Fruit fly (Drosophila melanogaster) whole organism, embryonic: Measurements from ENCODE around the gene ClpP.
A peak's percentile ranks its signal among the peaks of the same experiment; 100 is the strongest.

ENCODE experiments used
- CG10565 ChIP-seq: fragments of 200-800 bp; sonication (Bioruptor generic); optimal IDR thresholded peaks from 3 replicates; lab custom pipeline; 2016; ENCODE audit warnings: missing biosample characterization, mild to moderate bottlenecking, missing genetic modification characterization
- CG12744 ChIP-seq: fragments of 200-800 bp; sonication (Bioruptor generic); optimal IDR thresholded peaks from 2 replicates; lab custom pipeline; 2016; ENCODE audit warnings: missing biosample characterization, missing genetic modification characterization
- CG13123 ChIP-seq: fragments of 200-800 bp; sonication (Bioruptor generic); optimal IDR thresholded peaks from 2 replicates; lab custom pipeline; 2016; ENCODE audit warnings: missing biosample characterization, missing genetic modification characterization
- CG13296 ChIP-seq: fragments of 200-800 bp; sonication (Bioruptor generic); optimal IDR thresholded peaks from 3 replicates; lab custom pipeline; 2018; ENCODE audit warnings: missing biosample characterization, mild to moderate bottlenecking, missing genetic modification characterization
- CG14965 ChIP-seq: fragments of 200-800 bp; sonication (Bioruptor generic); optimal IDR thresholded peaks from 2 replicates; lab custom pipeline; 2016; ENCODE audit warnings: missing biosample characterization, missing genetic modification characterization, borderline replicate concordance
- CG16815 ChIP-seq: fragments of 200-800 bp; sonication (Bioruptor generic); optimal IDR thresholded peaks from 3 replicates; lab custom pipeline; 2017; ENCODE audit warnings: missing biosample characterization, mild to moderate bottlenecking, missing genetic modification characterization
- CG2116 ChIP-seq: fragments of 200-800 bp; sonication (Bioruptor generic); optimal IDR thresholded peaks from 3 replicates; lab custom pipeline; 2018; ENCODE audit warnings: missing biosample characterization, mild to moderate bottlenecking, missing genetic modification characterization
- CG2712 ChIP-seq: fragments of 200-800 bp; optimal IDR thresholded peaks from 3 replicates; lab custom pipeline; 2019; ENCODE audit warnings: missing biosample characterization, mild to moderate bottlenecking, missing genetic modification characterization, moderate library complexity
- CG3407 ChIP-seq: fragments of 200-800 bp; sonication (Bioruptor generic); optimal IDR thresholded peaks from 2 replicates; lab custom pipeline; 2018; ENCODE audit warnings: missing biosample characterization, mild to moderate bottlenecking, missing genetic modification characterization
- CG34224 ChIP-seq: fragments of 200-800 bp; sonication (Bioruptor generic); IDR thresholded peaks from 3 replicates; pipeline ENCODE4 v1.3.6; 2022; ENCODE audit warnings: missing biosample characterization, missing genetic modification characterization; ENCODE audit not compliant: partially characterized antibody
- CG34376 ChIP-seq: fragments of 200-800 bp; sonication (Bioruptor generic); optimal IDR thresholded peaks from 2 replicates; lab custom pipeline; 2018; ENCODE audit warnings: missing biosample characterization, mild to moderate bottlenecking, missing genetic modification characterization
- CG34422 ChIP-seq: fragments of 200-800 bp; sonication (Bioruptor generic); IDR thresholded peaks from 3 replicates; pipeline ENCODE4 v1.3.6; 2022; ENCODE audit warnings: missing biosample characterization, missing genetic modification characterization
- CG6765 ChIP-seq: fragments of 200-800 bp; sonication (Bioruptor generic); optimal IDR thresholded peaks from 3 replicates; lab custom pipeline; 2017; ENCODE audit warnings: missing biosample characterization, mild to moderate bottlenecking, missing genetic modification characterization
- CG8359 ChIP-seq: fragments of 200-800 bp; sonication (Bioruptor generic); optimal IDR thresholded peaks from 2 replicates; lab custom pipeline; 2017; ENCODE audit warnings: missing biosample characterization, mild to moderate bottlenecking, missing genetic modification characterization, borderline replicate concordance
- CG9876 ChIP-seq: fragments of 200-800 bp; sonication (Bioruptor generic); optimal IDR thresholded peaks from 2 replicates; lab custom pipeline; 2016; ENCODE audit warnings: missing biosample characterization, missing genetic modification characterization
- CHES-1-like ChIP-seq: fragments of 200-800 bp; sonication (Bioruptor generic); optimal IDR thresholded peaks from 2 replicates; lab custom pipeline; 2016; ENCODE audit warnings: missing biosample characterization, missing genetic modification characterization
- Dll ChIP-seq: fragments of 200-800 bp; sonication (Bioruptor generic); IDR thresholded peaks from 4 replicates; pipeline ENCODE4 v1.3.6; 2022; ENCODE audit warnings: missing biosample characterization, missing genetic modification characterization; ENCODE audit not compliant: partially characterized antibody
- Doc3 ChIP-seq: fragments of 200-800 bp; sonication (Bioruptor generic); IDR thresholded peaks from 3 replicates; pipeline ENCODE4 v1.3.6; 2022; ENCODE audit warnings: missing biosample characterization, missing genetic modification characterization; ENCODE audit not compliant: partially characterized antibody
- Dref ChIP-seq: fragments of 200-800 bp; sonication (Bioruptor generic); IDR thresholded peaks from 2 replicates; pipeline ENCODE4 v1.3.6; 2022; ENCODE audit warnings: missing biosample characterization, missing genetic modification characterization
- Ets65A ChIP-seq: fragments of 200-800 bp; sonication (Bioruptor generic); peaks from one replicate; lab custom pipeline; 2016; ENCODE audit warnings: missing biosample characterization, missing genetic modification characterization
- Ets97D ChIP-seq: fragments of 200-800 bp; sonication (Bioruptor generic); optimal IDR thresholded peaks from 3 replicates; lab custom pipeline; 2016; ENCODE audit warnings: missing biosample characterization, missing genetic modification characterization
- Fer2 ChIP-seq: fragments of 200-800 bp; sonication (Bioruptor generic); optimal IDR thresholded peaks from 2 replicates; lab custom pipeline; 2018; ENCODE audit warnings: missing biosample characterization, mild to moderate bottlenecking, missing genetic modification characterization, moderate library complexity
- Hmx ChIP-seq: fragments of 200-800 bp; sonication (Bioruptor generic); optimal IDR thresholded peaks from 2 replicates; lab custom pipeline; 2016; ENCODE audit warnings: missing biosample characterization, missing genetic modification characterization
- MBD-R2 ChIP-seq: fragments of 200-800 bp; sonication (Bioruptor generic); IDR thresholded peaks from 2 replicates; pipeline ENCODE4 v1.3.6; 2022; ENCODE audit warnings: missing biosample characterization, missing genetic modification characterization
- MESR4 ChIP-seq: fragments of 200-800 bp; sonication (Bioruptor generic); optimal IDR thresholded peaks from 2 replicates; lab custom pipeline; 2018; ENCODE audit warnings: missing biosample characterization, mild to moderate bottlenecking, missing genetic modification characterization, moderate library complexity
- Max ChIP-seq: fragments of 200-800 bp; sonication (Bioruptor generic); optimal IDR thresholded peaks from 2 replicates; lab custom pipeline; 2016; ENCODE audit warnings: missing biosample characterization, mild to moderate bottlenecking, missing genetic modification characterization
- Med ChIP-seq: fragments of 200-800 bp; sonication (Bioruptor generic); peaks from one replicate; lab custom pipeline; 2016; ENCODE audit warnings: missing biosample characterization, missing genetic modification characterization, mild to moderate bottlenecking, inconsistent platforms, moderate library complexity
- NFAT ChIP-seq: fragments of 200-800 bp; sonication (Bioruptor generic); IDR thresholded peaks from 2 replicates; pipeline ENCODE4 v1.3.6; 2022; ENCODE audit warnings: missing biosample characterization, missing genetic modification characterization
- Rx ChIP-seq: fragments of 200-800 bp; sonication (Bioruptor generic); IDR thresholded peaks from 2 replicates; pipeline ENCODE4 v1.3.6; 2022; ENCODE audit warnings: missing biosample characterization, missing genetic modification characterization
- Sry-δ ChIP-seq: fragments of 200-800 bp; sonication (Bioruptor generic); optimal IDR thresholded peaks from 2 replicates; lab custom pipeline; 2016; ENCODE audit warnings: missing biosample characterization, missing genetic modification characterization
- Taf1 ChIP-seq: fragments of 200-800 bp; sonication (Bioruptor generic); IDR thresholded peaks from 2 replicates; pipeline ENCODE4 v1.3.6; 2022; ENCODE audit warnings: missing biosample characterization, missing genetic modification characterization
- Xrp1 ChIP-seq: fragments of 200-800 bp; sonication (Bioruptor generic); IDR thresholded peaks from 2 replicates; pipeline ENCODE4 v1.3.6; 2022; ENCODE audit warnings: missing biosample characterization, missing genetic modification characterization
- YL-1 ChIP-seq: fragments of 200-800 bp; sonication (Bioruptor generic); optimal IDR thresholded peaks from 3 replicates; lab custom pipeline; 2017; ENCODE audit warnings: missing biosample characterization, mild to moderate bottlenecking, missing genetic modification characterization
- bigmax ChIP-seq: fragments of 200-800 bp; sonication (Bioruptor generic); optimal IDR thresholded peaks from 2 replicates; lab custom pipeline; 2018; ENCODE audit warnings: missing biosample characterization, mild to moderate bottlenecking, missing genetic modification characterization
- btn ChIP-seq: fragments of 200-800 bp; sonication (Bioruptor generic); optimal IDR thresholded peaks from 2 replicates; lab custom pipeline; 2016; ENCODE audit warnings: missing biosample characterization, missing genetic modification characterization
- cg ChIP-seq: fragments of 200-800 bp; sonication (Bioruptor generic); optimal IDR thresholded peaks from 3 replicates; lab custom pipeline; 2019; ENCODE audit warnings: missing biosample characterization, mild to moderate bottlenecking, missing genetic modification characterization, moderate library complexity
- gce ChIP-seq: fragments of 200-800 bp; sonication (Bioruptor generic); IDR thresholded peaks from 3 replicates; pipeline ENCODE4 v1.3.6; 2022; ENCODE audit warnings: missing biosample characterization, missing genetic modification characterization
- grn ChIP-seq: fragments of 200-800 bp; sonication (Bioruptor generic); optimal IDR thresholded peaks from 3 replicates; lab custom pipeline; 2017; ENCODE audit warnings: missing biosample characterization, missing genetic modification characterization
- hbn ChIP-seq: fragments of 200-800 bp; sonication (Bioruptor generic); IDR thresholded peaks from 2 replicates; pipeline ENCODE4 v1.3.6; 2022; ENCODE audit warnings: missing biosample characterization, missing genetic modification characterization; ENCODE audit not compliant: partially characterized antibody
- lab ChIP-seq: fragments of 200-800 bp; sonication (Bioruptor generic); optimal IDR thresholded peaks from 3 replicates; lab custom pipeline; 2017; ENCODE audit warnings: missing biosample characterization, missing genetic modification characterization, mild to moderate bottlenecking, moderate library complexity, missing genetic modification reagents
- lola ChIP-seq, 3 experiments: fragments of >200 bp in 2 of 3; fragments of 200-800 bp in 1 of 3; sonication (Bioruptor generic) in 1 of 3; optimal IDR thresholded peaks; 2 replicates each; lab custom pipeline; 2017 to 2019; ENCODE audit warnings: missing biosample characterization in 3 of 3, missing genetic modification characterization in 3 of 3, mild to moderate bottlenecking in 1 of 3, moderate library complexity in 1 of 3
- p53 ChIP-seq: fragments of 200-800 bp; sonication (Bioruptor generic); optimal IDR thresholded peaks from 2 replicates; lab custom pipeline; 2016; ENCODE audit warnings: missing biosample characterization, missing genetic modification characterization
- so ChIP-seq: fragments of 200-800 bp; sonication (Bioruptor generic); IDR thresholded peaks from 3 replicates; pipeline ENCODE4 v1.3.6; 2022; ENCODE audit warnings: missing biosample characterization, missing genetic modification characterization
- tio ChIP-seq: fragments of 200-800 bp; sonication (Bioruptor generic); optimal IDR thresholded peaks from 2 replicates; lab custom pipeline; 2017; ENCODE audit warnings: missing biosample characterization, missing genetic modification characterization, inconsistent platforms
- toy ChIP-seq: fragments of 200-800 bp; sonication (Bioruptor generic); IDR thresholded peaks from 2 replicates; pipeline ENCODE4 v1.3.6; 2022; ENCODE audit warnings: missing biosample characterization, missing genetic modification characterization
- unpg ChIP-seq: fragments of 200-800 bp; sonication (Bioruptor generic); optimal IDR thresholded peaks from 3 replicates; lab custom pipeline; 2018; ENCODE audit warnings: missing biosample characterization, mild to moderate bottlenecking, missing genetic modification characterization, moderate library complexity
- zfh1 ChIP-seq: fragments of 200-800 bp; sonication (Bioruptor generic); IDR thresholded peaks from 3 replicates; pipeline ENCODE4 v1.3.6; 2022; ENCODE audit warnings: missing biosample characterization, missing genetic modification characterization

Gene ClpP

DNA sequence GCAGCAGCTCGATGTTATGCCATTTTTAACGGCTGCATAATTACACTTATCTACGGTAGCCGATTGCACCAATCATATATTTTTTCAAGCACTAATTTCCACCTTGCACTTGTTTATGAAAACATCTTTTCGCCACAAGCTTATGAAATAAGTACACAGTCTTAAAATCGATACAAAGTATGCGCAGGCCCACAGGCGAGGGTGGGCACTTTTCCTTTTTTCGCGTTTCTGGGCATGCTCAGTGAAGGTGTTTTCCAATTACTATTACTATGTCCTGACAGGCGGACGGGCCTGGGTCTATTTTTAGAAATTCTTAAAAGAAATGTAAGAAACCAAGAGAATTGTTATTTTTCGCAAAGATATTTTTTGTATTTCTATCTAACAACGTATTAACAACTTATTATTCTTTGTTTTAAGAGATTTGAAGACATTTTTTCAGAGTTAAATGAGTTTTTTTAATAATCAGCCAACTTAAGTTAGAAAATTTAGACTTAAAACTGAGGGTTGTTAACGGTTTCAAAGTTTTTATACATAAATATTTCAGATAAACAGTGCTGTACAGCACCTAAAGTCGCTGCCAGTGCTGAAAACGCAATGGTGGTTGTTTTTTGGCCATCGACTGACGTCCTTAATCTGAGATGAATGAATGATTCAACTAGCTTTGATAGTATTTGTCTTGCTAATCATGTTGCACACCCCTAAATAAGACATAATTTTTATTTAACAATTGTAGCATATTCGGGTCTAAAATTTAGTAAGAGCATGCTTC is 45.8 kb upstream of the ClpP start, which contains the start of gene Cdk5alpha (continued):
- peak; percentile 24 for TF ChIP-seq grn
- no peak for TF ChIP-seq CG3407 (GFP tag; lab: Kevin White, UChicago)
- TF ChIP-seq, all 482 proteins: peak for 27

DNA sequence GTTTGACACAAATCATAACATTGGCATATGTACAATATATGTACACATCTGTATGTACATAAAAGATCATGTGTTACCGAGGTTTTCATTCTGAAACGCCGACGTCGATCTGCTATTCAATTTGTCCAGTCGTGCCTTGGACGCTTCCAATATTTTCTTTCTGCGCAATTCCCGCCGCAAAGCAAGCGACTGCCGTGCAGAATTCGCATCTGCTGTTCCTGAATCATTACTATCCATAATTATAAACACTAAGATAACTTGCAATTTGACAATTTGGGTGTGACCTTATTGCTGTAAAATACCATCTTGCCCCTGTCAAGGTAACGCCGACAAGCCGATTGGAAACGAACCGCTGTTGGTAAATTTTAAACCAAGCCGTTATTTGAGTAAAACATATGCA is 44.8 kb upstream of the ClpP start:
- TF ChIP-seq CG10565 (no peak), MBD-R2 (GFP tag; lab: Robert Waterston, UW) (peak; percentile 65), Rx (GFP tag; lab: Robert Waterston, UW) (no peak), CG34422 (GFP tag; lab: Robert Waterston, UW) (no peak), Ets97D (peak; percentile 38), lab (GFP tag; lab: Kevin White, UChicago) (no peak), CG2116 (GFP tag; lab: Kevin White, UChicago) (peak; percentile 44), MESR4 (peak; percentile 83), Med (GFP tag; lab: Kevin White, UChicago) (peak; percentile 43), bigmax (GFP tag; lab: Kevin White, UChicago) (peak; percentile 7), unpg (no peak), hbn (GFP tag; lab: Robert Waterston, UW) (0 out of 2 replicates have a peak, but pooled peaks have one; percentile 24), toy (GFP tag; lab: Robert Waterston, UW) (no peak), NFAT (GFP tag; lab: Robert Waterston, UW) (no peak), CG34224 (0 out of 3 replicates have a peak, but pooled peaks have one; percentile 12), Sry-δ (GFP tag; lab: Kevin White, UChicago) (peak; percentile 42), lola (GFP tag; optimal IDR thresholded peaks at IDR 0.05; lab: Kevin White, UChicago) (no peak), Dref (GFP tag; lab: Robert Waterston, UW) (no peak), CG6765 (GFP tag; lab: Kevin White, UChicago) (no peak), btn (GFP tag; lab: Kevin White, UChicago) (no peak), CHES-1-like (no peak), CG13123 (no peak), Xrp1 (GFP tag; lab: Robert Waterston, UW) (no peak), zfh1 (GFP tag; lab: Robert Waterston, UW) (no peak), CG9876 (GFP tag; lab: Kevin White, UChicago) (no peak), tio (GFP tag; lab: Kevin White, UChicago) (no peak), Ets65A (GFP tag; lab: Kevin White, UChicago) (peak; percentile 54), Hmx (GFP tag; lab: Kevin White, UChicago) (no peak), gce (no peak), CG12744 (GFP tag; lab: Kevin White, UChicago) (no peak), Dll (peak; percentile 42; the same call in 1 of the 4 replicates), cg (GFP tag; lab: Kevin White, UChicago) (no peak), CG14965 (GFP tag; lab: Kevin White, UChicago) (no peak), CG8359 (GFP tag; lab: Kevin White, UChicago) (no peak), CG13296 (GFP tag; lab: Kevin White, UChicago) (peak; percentile 2), so (GFP tag; lab: Robert Waterston, UW) (no peak), Max (GFP tag; lab: Kevin White, UChicago) (no peak), p53 (GFP tag; lab: Kevin White, UChicago) (no peak), CG2712 (tag; lab: Kevin White, UChicago) (peak; percentile 7), YL-1 (GFP tag; lab: Kevin White, UChicago) (peak; percentile 21), CG16815 (no peak), Taf1 (GFP tag; lab: Robert Waterston, UW) (no peak), Fer2 (tag; lab: Kevin White, UChicago) (no peak), Doc3 (GFP tag; lab: Robert Waterston, UW) (no peak), CG34376 (GFP tag; lab: Kevin White, UChicago) (no peak)
